Fruit fly (Drosophila melanogaster) whole organism, embryonic: ENCODE measurements around the gene CG6685.

Experiments used
- Ada2b ChIP-seq: fragments of 200-800 bp; sonication (Bioruptor generic); IDR thresholded peaks from 2 replicates; pipeline ENCODE4 v1.3.6; 2022; ENCODE audit warnings: missing biosample characterization, missing genetic modification characterization
- Adf1 ChIP-seq: fragments of 200-800 bp; sonication (Bioruptor generic); IDR thresholded peaks from 2 replicates; pipeline ENCODE4 v1.3.6; 2022; ENCODE audit warnings: missing biosample characterization, missing genetic modification characterization
- BEAF-32 ChIP-seq: fragments of 200-800 bp; sonication (Bioruptor generic); optimal IDR thresholded peaks from 3 replicates; lab custom pipeline; 2017; ENCODE audit warnings: missing biosample characterization, missing genetic modification characterization, mild to moderate bottlenecking, moderate library complexity, missing genetic modification reagents
- CG10147 ChIP-seq: fragments of 200-800 bp; sonication (Bioruptor generic); optimal IDR thresholded peaks from 2 replicates; lab custom pipeline; 2019; ENCODE audit warnings: missing biosample characterization, mild to moderate bottlenecking, missing genetic modification characterization, moderate library complexity
- CG10462 ChIP-seq: fragments of 200-800 bp; sonication (Bioruptor generic); optimal IDR thresholded peaks from 2 replicates; lab custom pipeline; 2016; ENCODE audit warnings: missing biosample characterization, missing genetic modification characterization
- CG11247 ChIP-seq: fragments of 200-800 bp; sonication (Bioruptor generic); IDR thresholded peaks from 2 replicates; pipeline ENCODE4 v1.3.6; 2022; ENCODE audit warnings: missing biosample characterization, missing genetic modification characterization
- CG11456 ChIP-seq: fragments of 200-800 bp; sonication (Bioruptor generic); IDR thresholded peaks from 3 replicates; pipeline ENCODE4 v1.3.6; 2022; ENCODE audit warnings: missing biosample characterization, missing genetic modification characterization
- CG12391 ChIP-seq: fragments of 200-800 bp; sonication (Bioruptor generic); optimal IDR thresholded peaks from 3 replicates; lab custom pipeline; 2018; ENCODE audit warnings: missing biosample characterization, mild to moderate bottlenecking, missing genetic modification characterization, moderate library complexity
- CG13287 ChIP-seq: fragments of 200-800 bp; sonication (Bioruptor generic); IDR thresholded peaks from 2 replicates; pipeline ENCODE4 v1.3.6; 2022; ENCODE audit warnings: missing biosample characterization, missing genetic modification characterization; ENCODE audit not compliant: partially characterized antibody
- CG13894 ChIP-seq: fragments of 200-800 bp; sonication (Bioruptor generic); optimal IDR thresholded peaks from 3 replicates; lab custom pipeline; 2018; ENCODE audit warnings: missing biosample characterization, mild to moderate bottlenecking, missing genetic modification characterization, moderate library complexity
- CG15073 ChIP-seq: fragments of 200-800 bp; sonication (Bioruptor generic); optimal IDR thresholded peaks from 2 replicates; lab custom pipeline; 2016; ENCODE audit warnings: missing biosample characterization, missing genetic modification characterization
- CG16815 ChIP-seq: fragments of 200-800 bp; sonication (Bioruptor generic); optimal IDR thresholded peaks from 3 replicates; lab custom pipeline; 2017; ENCODE audit warnings: missing biosample characterization, mild to moderate bottlenecking, missing genetic modification characterization
- CG17359 ChIP-seq: fragments of 200-800 bp; sonication (Bioruptor generic); optimal IDR thresholded peaks from 3 replicates; lab custom pipeline; 2018; ENCODE audit warnings: missing biosample characterization, mild to moderate bottlenecking, missing genetic modification characterization, moderate library complexity
- CG17361 ChIP-seq: fragments of 200-800 bp; sonication (Bioruptor generic); IDR thresholded peaks from 3 replicates; pipeline ENCODE4 v1.3.6; 2022; ENCODE audit warnings: missing biosample characterization, missing genetic modification characterization
- CG2129 ChIP-seq: fragments of 200-800 bp; sonication (Bioruptor generic); IDR thresholded peaks from 2 replicates; pipeline ENCODE4 v1.3.6; 2022; ENCODE audit warnings: missing biosample characterization, missing genetic modification characterization; ENCODE audit not compliant: partially characterized antibody
- CG30403 ChIP-seq: fragments of 200-800 bp; sonication (Bioruptor generic); optimal IDR thresholded peaks from 3 replicates; lab custom pipeline; 2016; ENCODE audit warnings: missing biosample characterization, missing genetic modification characterization
- CG32532 ChIP-seq: fragments of 200-800 bp; sonication (Bioruptor generic); IDR thresholded peaks from 2 replicates; pipeline ENCODE4 v1.3.6; 2022; ENCODE audit warnings: missing biosample characterization, missing genetic modification characterization
- CG42726 ChIP-seq: fragments of 200-800 bp; sonication (Bioruptor generic); IDR thresholded peaks from 2 replicates; pipeline ENCODE4 v1.3.6; 2022; ENCODE audit warnings: missing biosample characterization, missing genetic modification characterization; ENCODE audit not compliant: partially characterized antibody
- CG5180 ChIP-seq: fragments of 200-800 bp; sonication (Bioruptor generic); optimal IDR thresholded peaks from 3 replicates; lab custom pipeline; 2017; ENCODE audit warnings: missing biosample characterization, missing genetic modification characterization, mild to moderate bottlenecking, moderate library complexity, missing genetic modification reagents
- CG7745 ChIP-seq: fragments of 200-800 bp; sonication (Bioruptor generic); optimal IDR thresholded peaks from 2 replicates; lab custom pipeline; 2018; ENCODE audit warnings: missing biosample characterization, mild to moderate bottlenecking, missing genetic modification characterization, moderate library complexity
- Deaf1 ChIP-seq: fragments of 200-800 bp; optimal IDR thresholded peaks from 3 replicates; lab custom pipeline; 2019; ENCODE audit warnings: missing biosample characterization, mild to moderate bottlenecking, missing genetic modification characterization, moderate library complexity
- Elba2 ChIP-seq: fragments of 200-800 bp; sonication (Bioruptor generic); optimal IDR thresholded peaks from 3 replicates; lab custom pipeline; 2016; ENCODE audit warnings: missing biosample characterization, missing genetic modification characterization
- Mad ChIP-seq: fragments of 200-800 bp; sonication (Bioruptor generic); optimal IDR thresholded peaks from 2 replicates; lab custom pipeline; 2016; ENCODE audit warnings: missing biosample characterization, missing genetic modification characterization
- Max ChIP-seq: fragments of 200-800 bp; sonication (Bioruptor generic); optimal IDR thresholded peaks from 2 replicates; lab custom pipeline; 2016; ENCODE audit warnings: missing biosample characterization, mild to moderate bottlenecking, missing genetic modification characterization
- Mes4 ChIP-seq: fragments of 200-800 bp; sonication (Bioruptor generic); optimal IDR thresholded peaks from 2 replicates; lab custom pipeline; 2016; ENCODE audit warnings: missing biosample characterization, missing genetic modification characterization
- NC2α ChIP-seq: fragments of 200-800 bp; sonication (Bioruptor generic); optimal IDR thresholded peaks from 2 replicates; lab custom pipeline; 2016; ENCODE audit warnings: missing biosample characterization, missing genetic modification characterization
- NfI ChIP-seq: fragments of 200-800 bp; sonication (Bioruptor generic); optimal IDR thresholded peaks from 3 replicates; lab custom pipeline; 2018; ENCODE audit warnings: missing biosample characterization, mild to moderate bottlenecking, missing genetic modification characterization, moderate library complexity
- abd-A ChIP-seq: fragments of 200-800 bp; sonication (Bioruptor generic); optimal IDR thresholded peaks from 3 replicates; lab custom pipeline; 2019; ENCODE audit warnings: missing biosample characterization, mild to moderate bottlenecking, missing genetic modification characterization, moderate library complexity
- bsh ChIP-seq, 2 experiments: fragments of 200-800 bp; sonication (Bioruptor generic); optimal IDR thresholded peaks; 2 replicates each; lab custom pipeline; 2017 to 2018; ENCODE audit warnings: mild to moderate bottlenecking in 2 of 2, missing biosample characterization in 2 of 2, missing genetic modification characterization in 2 of 2, moderate library complexity in 1 of 2
- chinmo ChIP-seq: fragments of 200-800 bp; sonication (Bioruptor generic); IDR thresholded peaks from 4 replicates; pipeline ENCODE4 v1.3.6; 2022; ENCODE audit warnings: missing biosample characterization, missing genetic modification characterization; ENCODE audit not compliant: partially characterized antibody
- crol ChIP-seq: fragments of 200-800 bp; sonication (Bioruptor generic); IDR thresholded peaks from 2 replicates; pipeline ENCODE4 v1.3.6; 2022; ENCODE audit warnings: missing biosample characterization, missing genetic modification characterization
- crp ChIP-seq, 2 experiments: fragments of 200-800 bp; sonication (Bioruptor generic); optimal IDR thresholded peaks; 2 replicates in 1 of 2; 3 replicates in 1 of 2; lab custom pipeline; 2017; ENCODE audit warnings: missing biosample characterization in 2 of 2, missing genetic modification characterization in 2 of 2, mild to moderate bottlenecking in 1 of 2, moderate library complexity in 1 of 2
- ewg ChIP-seq: fragments of 200-800 bp; sonication (Bioruptor generic); optimal IDR thresholded peaks from 3 replicates; lab custom pipeline; 2017; ENCODE audit warnings: mild to moderate bottlenecking, missing biosample characterization, missing genetic modification reagents, missing genetic modification characterization
- fru ChIP-seq: fragments of >200 bp; optimal IDR thresholded peaks from 2 replicates; lab custom pipeline; 2017
- grau ChIP-seq: fragments of 200-800 bp; optimal IDR thresholded peaks from 3 replicates; lab custom pipeline; 2019; ENCODE audit warnings: missing biosample characterization, mild to moderate bottlenecking, missing genetic modification characterization, moderate library complexity
- hkb ChIP-seq, 2 experiments: fragments of 200-800 bp in 1 of 2; fragments of >200 bp in 1 of 2; sonication (Bioruptor generic) in 1 of 2; IDR thresholded peaks in 1 of 2; optimal IDR thresholded peaks in 1 of 2; 2 replicates each; pipeline versions ENCODE4 v1.3.6 to Lab custom; 2017 to 2022; ENCODE audit warnings: missing biosample characterization in 1 of 2, missing genetic modification characterization in 1 of 2
- jigr1 ChIP-seq: fragments of 200-800 bp; sonication (Bioruptor generic); IDR thresholded peaks from 3 replicates; pipeline ENCODE4 v1.3.6; 2022; ENCODE audit warnings: missing biosample characterization, missing genetic modification characterization
- lola ChIP-seq, 3 experiments: fragments of >200 bp in 2 of 3; fragments of 200-800 bp in 1 of 3; sonication (Bioruptor generic) in 1 of 3; optimal IDR thresholded peaks; 2 replicates each; lab custom pipeline; 2017 to 2019; ENCODE audit warnings: missing biosample characterization in 3 of 3, missing genetic modification characterization in 3 of 3, mild to moderate bottlenecking in 1 of 3, moderate library complexity in 1 of 3
- mirr ChIP-seq: fragments of 200-800 bp; sonication (Bioruptor generic); optimal IDR thresholded peaks from 3 replicates; lab custom pipeline; 2018; ENCODE audit warnings: missing biosample characterization, mild to moderate bottlenecking, missing genetic modification characterization
- pita ChIP-seq: fragments of 200-800 bp; sonication (Bioruptor generic); optimal IDR thresholded peaks from 2 replicates; lab custom pipeline; 2017; ENCODE audit warnings: missing biosample characterization, mild to moderate bottlenecking, missing genetic modification characterization
- scrt ChIP-seq: fragments of 200-800 bp; sonication (Bioruptor generic); optimal IDR thresholded peaks from 2 replicates; lab custom pipeline; 2018; ENCODE audit warnings: missing biosample characterization, mild to moderate bottlenecking, missing genetic modification characterization, moderate library complexity
- sd ChIP-seq: fragments of 200-800 bp; sonication (Bioruptor generic); optimal IDR thresholded peaks from 3 replicates; lab custom pipeline; 2018; ENCODE audit warnings: missing biosample characterization, mild to moderate bottlenecking, missing genetic modification characterization, moderate library complexity
- sens ChIP-seq: fragments of 200-800 bp; sonication (Bioruptor generic); peaks from one replicate; lab custom pipeline; 2016; ENCODE audit warnings: missing biosample characterization, missing genetic modification characterization
- slp2 ChIP-seq: fragments of 200-800 bp; sonication (Bioruptor generic); optimal IDR thresholded peaks from 2 replicates; lab custom pipeline; 2016; ENCODE audit warnings: missing biosample characterization, missing genetic modification characterization

The CG6685 gene

DNA sequence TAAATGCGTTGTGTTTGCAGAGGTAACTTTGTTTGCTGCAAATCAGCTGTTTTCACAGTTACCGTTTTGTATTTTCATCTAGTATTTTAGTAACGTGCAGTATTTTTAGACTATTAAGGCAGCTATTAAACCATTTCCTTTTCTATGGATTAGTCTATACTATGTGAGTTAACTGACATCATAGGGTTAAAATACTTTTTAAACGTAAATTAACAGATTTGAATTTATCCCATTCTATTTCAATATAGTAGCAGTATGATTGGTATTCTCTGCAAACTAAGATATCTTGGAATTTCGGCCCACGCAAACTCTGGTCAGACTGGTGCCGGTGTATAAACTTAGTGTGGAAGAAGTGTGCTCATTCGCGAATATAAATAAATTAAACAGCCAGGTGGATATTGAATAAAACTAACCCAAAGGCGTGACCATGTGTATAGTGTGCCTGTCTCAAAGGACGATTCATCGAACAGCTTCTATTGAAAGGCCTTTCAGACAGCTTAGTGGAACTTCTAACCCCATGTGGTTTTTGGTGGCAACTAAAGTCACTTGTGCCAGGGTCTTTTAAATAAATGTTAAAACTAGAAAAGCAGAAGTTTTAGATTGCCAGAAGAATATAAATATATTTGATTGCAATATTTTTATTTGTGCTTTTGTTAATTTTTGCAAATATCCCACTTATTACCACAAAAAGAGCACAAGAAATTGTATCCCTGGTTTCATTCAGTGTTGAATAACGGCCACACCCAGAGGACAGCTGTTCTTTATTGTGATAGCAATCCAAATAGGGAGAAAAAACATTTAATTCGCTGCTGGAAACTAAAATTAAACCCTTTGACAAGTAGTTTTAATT is 4.1 kb upstream of the CG6685 start, which contains the start of the genes CG6674, CG42455 and vnc (continued):
- TF ChIP-seq sd (tag; lab: Kevin White, UChicago) (peak; percentile 47), pita (no peak), Max (GFP tag; lab: Kevin White, UChicago) (peak; percentile 41), NfI (peak; percentile 14), CG16815 (GFP tag; lab: Kevin White, UChicago) (no peak), CG17359 (tag; lab: Kevin White, UChicago) (peak; percentile 13), bsh (GFP tag; optimal IDR thresholded peaks at IDR 0.05; lab: Kevin White, UChicago) (peak in 1 of 2 experiments; percentile 4), CG10462 (GFP tag; lab: Kevin White, UChicago) (no peak), BEAF-32 (GFP tag; lab: Kevin White, UChicago) (peak; percentile 25)
- TF ChIP-seq, all 482 proteins: peak for 129

DNA sequence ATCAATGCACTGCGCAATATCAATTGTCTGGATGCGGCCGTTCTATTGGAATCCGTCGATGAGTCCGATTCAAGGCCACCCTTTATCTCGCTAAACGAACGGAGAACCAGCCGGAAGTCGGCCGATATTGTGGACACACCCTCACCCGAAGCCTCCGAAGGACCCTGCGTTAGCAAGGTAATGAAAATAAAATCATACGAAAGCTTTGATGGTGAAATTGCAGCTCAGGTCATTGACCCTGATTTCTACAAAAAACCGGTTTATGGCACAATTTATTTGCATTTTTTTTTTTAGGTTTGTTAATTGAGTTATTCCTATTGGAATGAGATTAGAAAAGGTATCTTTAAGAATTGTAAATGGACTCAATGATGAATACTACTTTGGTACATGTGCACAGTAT is 1.0 kb upstream of the CG6685 start:
- TF ChIP-seq CG11456 (GFP tag; lab: Robert Waterston, UW): no peak
- TF ChIP-seq Mad (GFP tag; lab: Kevin White, UChicago): no peak
- TF ChIP-seq Elba2 (GFP tag; lab: Kevin White, UChicago): peak; percentile 50
- no peak for TF ChIP-seq NC2α (GFP tag; lab: Kevin White, UChicago)
- peak; percentile 44 for TF ChIP-seq sens (GFP tag; lab: Kevin White, UChicago)

DNA sequence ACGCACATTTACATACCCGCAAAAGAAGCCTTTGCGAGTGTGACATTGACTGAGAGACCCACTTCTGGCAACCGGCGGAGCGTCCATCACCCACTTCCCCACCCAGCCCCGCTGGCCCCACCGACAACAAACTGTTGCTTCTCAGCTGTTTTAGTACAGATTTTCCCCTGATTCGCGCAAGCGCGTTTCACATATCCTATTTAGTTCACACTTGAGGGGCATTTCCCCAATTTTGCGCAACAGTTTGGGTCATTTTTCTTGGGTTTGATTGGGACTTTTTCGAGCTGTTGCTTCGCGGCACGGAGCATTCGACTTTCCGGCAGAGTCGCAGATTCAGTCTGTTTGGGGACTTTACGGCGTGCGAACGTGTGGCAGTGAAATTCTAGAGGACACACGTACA is 40.9 kb downstream of the CG6685 start:
- TF ChIP-seq CG32532 (GFP tag; lab: Robert Waterston, UW) (no peak), Ada2b (GFP tag; lab: Robert Waterston, UW) (no peak), CG30403 (GFP tag; lab: Kevin White, UChicago) (no peak), CG42726 (GFP tag; lab: Robert Waterston, UW) (no peak), CG13894 (tag; lab: Kevin White, UChicago) (peak; percentile 22), CG7745 (tag; lab: Kevin White, UChicago) (no peak), CG10147 (no peak), ewg (GFP tag; lab: Kevin White, UChicago) (peak; percentile 83), CG13287 (GFP tag; lab: Robert Waterston, UW) (no peak), CG15073 (GFP tag; lab: Kevin White, UChicago) (no peak), CG5180 (GFP tag; lab: Kevin White, UChicago) (peak; percentile 92), crol (GFP tag; lab: Robert Waterston, UW) (peak; percentile 74), lola (GFP tag; optimal IDR thresholded peaks at IDR 0.05; lab: Kevin White, UChicago) (no peak), hkb (optimal IDR thresholded peaks at IDR 0.05; lab: Kevin White, UChicago) (no peak), hkb (GFP tag; IDR thresholded peaks at IDR 0.05; lab: Robert Waterston, UW) (no peak), Adf1 (GFP tag; lab: Robert Waterston, UW) (peak; percentile 10; the same call in 1 of the 2 replicates), fru (lab: Kevin White, UChicago) (no peak), scrt (peak; percentile 100), slp2 (GFP tag; lab: Kevin White, UChicago) (no peak), Mes4 (no peak), CG17361 (no peak), jigr1 (GFP tag; lab: Robert Waterston, UW) (no peak), crp (GFP tag; optimal IDR thresholded peaks at IDR 0.05; lab: Kevin White, UChicago) (peak in 1 of 2 experiments; percentile 33), CG12391 (tag; lab: Kevin White, UChicago) (no peak), sd (tag; lab: Kevin White, UChicago) (no peak), CG11247 (GFP tag; lab: Robert Waterston, UW) (no peak), grau (tag; lab: Kevin White, UChicago) (no peak), Deaf1 (peak; percentile 69), abd-A (tag; lab: Kevin White, UChicago) (peak; percentile 69), CG2129 (GFP tag; lab: Robert Waterston, UW) (no peak), sens (GFP tag; lab: Kevin White, UChicago) (no peak), chinmo (GFP tag; lab: Robert Waterston, UW) (0 out of 4 replicates have a peak, but pooled peaks have one; percentile 24), mirr (GFP tag; lab: Kevin White, UChicago) (no peak)
